Fruit fly (Drosophila melanogaster): Measurements from ENCODE around the gene CG11986.

DNA sequence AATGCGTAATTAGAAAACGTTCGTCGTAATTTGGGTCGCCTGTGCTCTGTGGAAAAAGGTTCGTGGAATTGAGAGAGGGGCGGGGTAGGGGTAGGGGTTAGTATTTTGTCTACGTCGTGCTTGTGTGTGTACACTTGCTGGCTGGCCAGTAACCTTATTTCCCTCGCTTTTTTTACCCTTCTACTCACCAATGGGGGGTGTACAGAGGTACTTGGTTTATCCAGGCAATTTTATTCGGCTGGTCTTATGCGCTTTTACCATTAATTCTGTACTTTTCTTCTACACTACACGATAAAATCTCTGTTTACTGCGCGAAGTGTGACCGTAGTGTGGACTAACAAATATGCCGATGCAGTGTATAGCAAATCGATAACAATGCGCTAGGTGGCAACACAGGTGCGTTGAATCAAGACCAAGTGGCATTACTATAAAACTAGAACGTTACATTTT lies 4.5 kb downstream of the CG11986 start, which contains the start of gene tgo:
- TF ChIP-seq CTCF (optimal IDR thresholded peaks at IDR 0.05) (peak; percentile 15 to 47), CG8478 (optimal IDR thresholded peaks at IDR 0.05) (no peak)
